In genomic region chr3L:8394132-8394531, dm6 we compare ENCODE assay signal across 2 fruit fly cellular contexts.
A peak's percentile ranks its signal among the peaks of the same experiment; 100 is the strongest.
TF ChIP-seq lines count a peak whose summit lies in the region.

No protein-coding gene starts in this region.

- TF ChIP-seq CTCF in whole organism, embryonic (GFP tag; optimal IDR thresholded peaks at IDR 0.05; lab: Kevin White, UChicago) = no peak

TF ChIP-seq in whole organism, embryonic, 481 proteins besides CTCF, POLR2A, EP300 and RAD21:
- TF ChIP-seq CG9932 (GFP tag; IDR thresholded peaks at IDR 0.05; lab: Robert Waterston, UW) = no peak
- TF ChIP-seq CG10147 (GFP tag; optimal IDR thresholded peaks at IDR 0.05; lab: Kevin White, UChicago) = no peak
- peak; percentile 83 for TF ChIP-seq exex (tag; optimal IDR thresholded peaks at IDR 0.05; lab: Kevin White, UChicago)

TF ChIP-seq in whole organism, wandering third instar larva, 38 proteins besides CTCF, POLR2A, EP300 and RAD21:
- TF ChIP-seq Rel (GFP tag; optimal IDR thresholded peaks at IDR 0.05; lab: Kevin White, UChicago) = no peak
- peak; percentile 86 for TF ChIP-seq Rel (tag; optimal IDR thresholded peaks at IDR 0.05; lab: Kevin White, UChicago)
- TF ChIP-seq brk (GFP tag; optimal IDR thresholded peaks at IDR 0.05; lab: Kevin White, UChicago) = no peak
- no peak for TF ChIP-seq GATAd (GFP tag; optimal IDR thresholded peaks at IDR 0.05; lab: Kevin White, UChicago)
- no peak for TF ChIP-seq Myc (optimal IDR thresholded peaks at IDR 0.05; lab: Kevin White, UChicago)
- no peak for TF ChIP-seq jim (GFP tag; optimal IDR thresholded peaks at IDR 0.05; lab: Kevin White, UChicago)
- TF ChIP-seq fru (GFP tag; optimal IDR thresholded peaks at IDR 0.05; lab: Kevin White, UChicago) = no peak
